Worm (Caenorhabditis elegans): ENCODE results near the gene T01B4.3.
A peak's percentile ranks its signal among the peaks of the same experiment; 100 is the strongest.

The T01B4.3 gene

DNA sequence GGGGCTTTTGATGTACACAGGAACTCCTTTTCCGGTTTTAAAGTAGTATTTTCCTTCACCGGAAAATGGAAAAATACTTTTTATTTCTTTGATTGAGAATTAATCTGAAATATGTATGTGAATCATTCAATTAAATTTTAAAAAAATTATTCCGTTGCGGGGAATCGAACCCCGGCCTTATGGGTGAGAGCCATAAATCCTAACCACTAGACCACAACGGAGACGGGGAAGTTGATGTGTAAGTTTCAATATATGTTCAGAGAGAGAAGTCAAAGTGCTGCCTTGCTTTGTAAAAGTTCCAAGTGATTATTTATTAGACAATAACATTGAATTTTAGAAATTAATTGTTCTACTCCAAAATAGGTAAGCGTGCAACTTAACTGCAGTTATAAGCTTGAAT, 46.4 kb downstream of the T01B4.3 start (continued):
- peak; percentile 14 for TF ChIP-seq irx-1 (tag; optimal IDR thresholded peaks at IDR 0.05)
- TF ChIP-seq lin-39 (tag; optimal IDR thresholded peaks at IDR 0.05): no peak
- TF ChIP-seq nhr-28 (tag; optimal IDR thresholded peaks at IDR 0.05): no peak
- peak in 1 of 3 experiments; percentile 16 for TF ChIP-seq ceh-82 (tag; optimal IDR thresholded peaks at IDR 0.05)
- TF ChIP-seq zip-4 (GFP tag; optimal IDR thresholded peaks at IDR 0.05): no peak
- no peak for TF ChIP-seq pqm-1 (tag; optimal IDR thresholded peaks at IDR 0.05)
- no peak for TF ChIP-seq vab-15 (tag; optimal IDR thresholded peaks at IDR 0.05)
- TF ChIP-seq lir-3 (tag; optimal IDR thresholded peaks at IDR 0.05; ENCODE audit: poor library complexity): peak; percentile 53
- TF ChIP-seq dpl-1 (GFP tag; optimal IDR thresholded peaks at IDR 0.05): no peak
- TF ChIP-seq efl-3 (GFP tag; optimal IDR thresholded peaks at IDR 0.05): no peak
- TF ChIP-seq dsc-1 (tag; optimal IDR thresholded peaks at IDR 0.05): peak; percentile 44
- TF ChIP-seq lsy-2 (tag; optimal IDR thresholded peaks at IDR 0.05): peak; percentile 7 to 18
- TF ChIP-seq nhr-90 (tag; optimal IDR thresholded peaks at IDR 0.05; ENCODE audit: poor library complexity): peak; percentile 50
- TF ChIP-seq aha-1 (tag; optimal IDR thresholded peaks at IDR 0.05): no peak
- TF ChIP-seq unc-98 (GFP tag; IDR thresholded peaks at IDR 0.05): no peak
- no peak for TF ChIP-seq C34B4.2 (tag; optimal IDR thresholded peaks at IDR 0.05)
- no peak for TF ChIP-seq sox-4 (tag; optimal IDR thresholded peaks at IDR 0.05)
- no peak for TF ChIP-seq tlp-1 (tag; optimal IDR thresholded peaks at IDR 0.05)
- TF ChIP-seq nhr-84 (tag; optimal IDR thresholded peaks at IDR 0.05): no peak
- no peak for TF ChIP-seq zag-1 (tag; optimal IDR thresholded peaks at IDR 0.05)
- TF ChIP-seq skn-1 (tag; optimal IDR thresholded peaks at IDR 0.05): peak; percentile 23
- TF ChIP-seq ztf-11 (tag; optimal IDR thresholded peaks at IDR 0.05): no peak
- no peak for TF ChIP-seq sptf-1 (tag; optimal IDR thresholded peaks at IDR 0.05)
- TF ChIP-seq fkh-4 (tag; optimal IDR thresholded peaks at IDR 0.05; ENCODE audit: borderline replicate concordance): no peak
- no peak for TF ChIP-seq egl-13 (tag; optimal IDR thresholded peaks at IDR 0.05)
- TF ChIP-seq C16A3.4 (tag; optimal IDR thresholded peaks at IDR 0.05): no peak
- TF ChIP-seq unc-86 (tag; optimal IDR thresholded peaks at IDR 0.05): no peak
- TF ChIP-seq ceh-90 (tag; optimal IDR thresholded peaks at IDR 0.05): no peak
- no peak for TF ChIP-seq ama-1 (optimal IDR thresholded peaks at IDR 0.05)
- no peak for TF ChIP-seq fkh-10 (GFP tag; optimal IDR thresholded peaks at IDR 0.05)
- TF ChIP-seq mep-1 (tag; optimal IDR thresholded peaks at IDR 0.05): peak; percentile 22
- peak in 1 of 6 experiments; percentile 4 for TF ChIP-seq elt-3 (tag; optimal IDR thresholded peaks at IDR 0.05)
- peak; percentile 62 for TF ChIP-seq nhr-71 (tag; optimal IDR thresholded peaks at IDR 0.05)
- TF ChIP-seq hlh-17 (GFP tag; optimal IDR thresholded peaks at IDR 0.05; ENCODE audit: borderline replicate concordance): no peak
- TF ChIP-seq alr-1 (tag; optimal IDR thresholded peaks at IDR 0.05; ENCODE audit: borderline replicate concordance): no peak
- no peak for TF ChIP-seq C04F5.9 (tag; optimal IDR thresholded peaks at IDR 0.05)
- TF ChIP-seq efl-1 (optimal IDR thresholded peaks at IDR 0.05): no peak
- no peak for TF ChIP-seq efl-1 (GFP tag; optimal IDR thresholded peaks at IDR 0.05 in 1 of 2)
- TF ChIP-seq mdl-1 (tag; optimal IDR thresholded peaks at IDR 0.05): no peak
- peak; percentile 53 for TF ChIP-seq nhr-20 (tag; optimal IDR thresholded peaks at IDR 0.05)
- peak; percentile 12 for TF ChIP-seq tbx-2 (tag; optimal IDR thresholded peaks at IDR 0.05)
- TF ChIP-seq jun-1 (tag; optimal IDR thresholded peaks at IDR 0.05): no peak
- TF ChIP-seq blmp-1 (tag; optimal IDR thresholded peaks at IDR 0.05): no peak
- peak; percentile 65 for TF ChIP-seq snu-23 (GFP tag; optimal IDR thresholded peaks at IDR 0.05)
- no peak for TF ChIP-seq Y116A8C.19 (tag; optimal IDR thresholded peaks at IDR 0.05; ENCODE audit: borderline replicate concordance)
- TF ChIP-seq ceh-88 (GFP tag; IDR thresholded peaks at IDR 0.05): no peak
- TF ChIP-seq grh-1 (GFP tag; IDR thresholded peaks at IDR 0.05): no peak
- no peak for TF ChIP-seq hpl-2 (GFP tag; optimal IDR thresholded peaks at IDR 0.05)
- TF ChIP-seq rnt-1 (tag; optimal IDR thresholded peaks at IDR 0.05): peak; percentile 29
- no peak for TF ChIP-seq lin-13 (GFP tag; optimal IDR thresholded peaks at IDR 0.05)
- TF ChIP-seq fkh-8 (tag; optimal IDR thresholded peaks at IDR 0.05): no peak
- no peak for TF ChIP-seq ets-5 (GFP tag; IDR thresholded peaks at IDR 0.05)
- no peak for TF ChIP-seq F16B12.6 (tag; optimal IDR thresholded peaks at IDR 0.05)
- no peak for TF ChIP-seq nhr-76 (tag; optimal IDR thresholded peaks at IDR 0.05)
- no peak for TF ChIP-seq ztf-4 (tag; optimal IDR thresholded peaks at IDR 0.05)

Data from whole organism, L1 larva.